Worm (Caenorhabditis elegans) whole organism, L1 larva: ENCODE results near the gene F59A1.15.

Experiments used
- C16A3.4 ChIP-seq: fragments of 150-350 bp; optimal IDR thresholded peaks from 2 replicates; lab custom pipeline; 2014; ENCODE audit warnings: missing biosample characterization, missing genetic modification characterization
- C34B4.2 ChIP-seq: sonication (generic microtip); optimal IDR thresholded peaks from 2 replicates; lab custom pipeline; 2017; ENCODE audit warnings: mild to moderate bottlenecking, missing genetic modification characterization, missing compliant biosample characterization
- F16B12.6 ChIP-seq: fragments of 150-350 bp; optimal IDR thresholded peaks from 2 replicates; lab custom pipeline; 2014; ENCODE audit warnings: missing biosample characterization, missing genetic modification characterization
- Y116A8C.19 ChIP-seq: sonication (generic microtip); optimal IDR thresholded peaks from 2 replicates; lab custom pipeline; 2016; ENCODE audit warnings: missing compliant biosample characterization, missing genetic modification characterization, borderline replicate concordance
- alr-1 ChIP-seq: fragments of 200-800 bp; sonication (Bioruptor generic); optimal IDR thresholded peaks from 2 replicates; lab custom pipeline; 2018; ENCODE audit warnings: borderline replicate concordance, mild to moderate bottlenecking, missing genetic modification characterization, missing compliant biosample characterization
- blmp-1 ChIP-seq: fragments of 150-350 bp; optimal IDR thresholded peaks from 2 replicates; lab custom pipeline; 2014; ENCODE audit warnings: missing biosample characterization, missing genetic modification characterization
- ceh-82 ChIP-seq, 3 experiments: fragments of 150-350 bp in 1 of 3; sonication (generic microtip) in 2 of 3; optimal IDR thresholded peaks; 2 replicates each; lab custom pipeline; 2014 to 2017; ENCODE audit warnings: missing biosample characterization in 3 of 3, missing genetic modification characterization in 3 of 3
- ceh-88 ChIP-seq: fragments of 200-800 bp; sonication (Bioruptor generic); IDR thresholded peaks from 2 replicates; pipeline ENCODE4 v1.3.6; 2022; ENCODE audit warnings: missing genetic modification characterization, missing compliant biosample characterization
- ces-1 ChIP-seq: fragments of 150-350 bp; optimal IDR thresholded peaks from 2 replicates; lab custom pipeline; 2014; ENCODE audit warnings: missing biosample characterization, missing genetic modification reagents, missing genetic modification characterization
- dsc-1 ChIP-seq: sonication (generic microtip); optimal IDR thresholded peaks from 2 replicates; lab custom pipeline; 2016; ENCODE audit warnings: mild to moderate bottlenecking, missing genetic modification characterization, missing compliant biosample characterization
- efl-3 ChIP-seq: fragments of 200-800 bp; sonication (Bioruptor generic); optimal IDR thresholded peaks from 2 replicates; lab custom pipeline; 2018; ENCODE audit warnings: mild to moderate bottlenecking, missing genetic modification characterization, missing compliant biosample characterization
- egl-13 ChIP-seq: sonication (generic microtip); optimal IDR thresholded peaks from 2 replicates; lab custom pipeline; 2016; ENCODE audit warnings: missing genotype, missing genetic modification reagents, missing genetic modification characterization, missing compliant biosample characterization
- elt-2 ChIP-seq: sonication (generic microtip); optimal IDR thresholded peaks from 2 replicates; lab custom pipeline; 2016; ENCODE audit warnings: missing genetic modification characterization, mild to moderate bottlenecking, inconsistent platforms, missing compliant biosample characterization, missing genetic modification reagents
- elt-3 ChIP-seq, 6 experiments: fragments of 150-350 bp in 1 of 6; sonication (generic microtip); optimal IDR thresholded peaks; 2 replicates each; lab custom pipeline; 2017 to 2018; ENCODE audit warnings: missing biosample characterization in 6 of 6, missing genetic modification characterization in 6 of 6, inconsistent platforms in 1 of 6
- ets-5 ChIP-seq: fragments of 200-800 bp; sonication (Bioruptor generic); IDR thresholded peaks from 2 replicates; pipeline ENCODE4 v1.3.6; 2022; ENCODE audit warnings: missing genetic modification characterization, missing compliant biosample characterization
- hlh-17 ChIP-seq: fragments of 200-800 bp; sonication (Bioruptor generic); optimal IDR thresholded peaks from 2 replicates; lab custom pipeline; 2018; ENCODE audit warnings: missing genetic modification characterization, mild to moderate bottlenecking, missing compliant biosample characterization, moderate library complexity, borderline replicate concordance
- irx-1 ChIP-seq: sonication (generic microtip); optimal IDR thresholded peaks from 2 replicates; lab custom pipeline; 2016; ENCODE audit warnings: missing genetic modification characterization, missing compliant biosample characterization
- isw-1 ChIP-seq: fragments of 200-800 bp; sonication (Bioruptor generic); IDR thresholded peaks from 2 replicates; pipeline ENCODE4 v1.3.6; 2022; ENCODE audit warnings: missing genetic modification characterization, missing compliant biosample characterization
- jun-1 ChIP-seq: fragments of 150-350 bp; optimal IDR thresholded peaks from 2 replicates; lab custom pipeline; 2014; ENCODE audit warnings: missing biosample characterization, missing genetic modification reagents, missing genetic modification characterization
- lin-14 ChIP-seq: fragments of 200-800 bp; sonication (Bioruptor generic); optimal IDR thresholded peaks from 2 replicates; lab custom pipeline; 2018; ENCODE audit warnings: mild to moderate bottlenecking, missing genetic modification characterization, moderate library complexity, missing compliant biosample characterization
- lin-35 ChIP-seq, 2 experiments: fragments of 150-350 bp; optimal IDR thresholded peaks; 2 replicates each; lab custom pipeline; 2014; ENCODE audit warnings: missing biosample characterization in 2 of 2, missing genetic modification characterization in 2 of 2, missing genetic modification reagents in 2 of 2
- lin-39 ChIP-seq: fragments of 150-350 bp; optimal IDR thresholded peaks from 2 replicates; lab custom pipeline; 2014; ENCODE audit warnings: missing biosample characterization, missing genetic modification reagents, missing genetic modification characterization
- lsy-2 ChIP-seq, 2 experiments: fragments of 150-350 bp; optimal IDR thresholded peaks; 2 replicates each; lab custom pipeline; 2014; ENCODE audit warnings: missing biosample characterization in 2 of 2, missing genetic modification characterization in 2 of 2
- mdl-1 ChIP-seq, 2 experiments: fragments of 150-350 bp; optimal IDR thresholded peaks; 2 replicates each; lab custom pipeline; 2014 to 2017; ENCODE audit warnings: missing biosample characterization in 2 of 2, missing genetic modification characterization in 2 of 2, inconsistent platforms in 1 of 2
- mep-1 ChIP-seq: fragments of 150-350 bp; optimal IDR thresholded peaks from 2 replicates; lab custom pipeline; 2014; ENCODE audit warnings: missing biosample characterization, missing genetic modification characterization
- nhr-11 ChIP-seq: fragments of 150-350 bp; optimal IDR thresholded peaks from 2 replicates; lab custom pipeline; 2014; ENCODE audit warnings: missing biosample characterization, missing genetic modification characterization
- nhr-19 ChIP-seq: fragments of 200-800 bp; sonication (Bioruptor generic); conservative IDR thresholded peaks from 2 replicates; pipeline ENCODE4 v1.3.6; 2022; ENCODE audit warnings: missing genetic modification characterization, missing compliant biosample characterization
- nhr-20 ChIP-seq: sonication (generic microtip); optimal IDR thresholded peaks from 2 replicates; lab custom pipeline; 2016; ENCODE audit warnings: mild to moderate bottlenecking, missing genetic modification characterization, missing compliant biosample characterization
- nhr-47 ChIP-seq: sonication (generic microtip); optimal IDR thresholded peaks from 2 replicates; lab custom pipeline; 2016; ENCODE audit warnings: mild to moderate bottlenecking, missing genetic modification characterization, moderate library complexity, missing compliant biosample characterization
- nhr-77 ChIP-seq: fragments of 150-350 bp; optimal IDR thresholded peaks from 2 replicates; lab custom pipeline; 2014; ENCODE audit warnings: missing biosample characterization, missing genetic modification characterization
- nhr-84 ChIP-seq: sonication (generic microtip); optimal IDR thresholded peaks from 2 replicates; lab custom pipeline; 2017; ENCODE audit warnings: missing biosample characterization, missing genetic modification characterization
- nhr-85 ChIP-seq: sonication (generic microtip); peaks from one replicate; lab custom pipeline; 2016; ENCODE audit warnings: missing genetic modification characterization, inconsistent platforms, missing compliant biosample characterization
- nhr-90 ChIP-seq: sonication (generic microtip); optimal IDR thresholded peaks from 2 replicates; lab custom pipeline; 2016; ENCODE audit warnings: mild to moderate bottlenecking, missing genetic modification characterization, missing compliant biosample characterization; ENCODE audit not compliant: poor library complexity
- pax-3 ChIP-seq: fragments of 200-800 bp; sonication (Bioruptor generic); optimal IDR thresholded peaks from 2 replicates; lab custom pipeline; 2018; ENCODE audit warnings: mild to moderate bottlenecking, missing genetic modification characterization, moderate library complexity, missing compliant biosample characterization
- pqm-1 ChIP-seq: sonication (generic microtip); optimal IDR thresholded peaks from 3 replicates; lab custom pipeline; 2017; ENCODE audit warnings: missing biosample characterization, missing genetic modification characterization
- rnt-1 ChIP-seq: sonication (generic microtip); optimal IDR thresholded peaks from 2 replicates; lab custom pipeline; 2016; ENCODE audit warnings: mild to moderate bottlenecking, missing genetic modification characterization, moderate library complexity, missing compliant biosample characterization
- sup-37 ChIP-seq: fragments of 200-800 bp; sonication (Bioruptor generic); optimal IDR thresholded peaks from 2 replicates; lab custom pipeline; 2018; ENCODE audit warnings: mild to moderate bottlenecking, missing genetic modification characterization, missing compliant biosample characterization
- swsn-7 ChIP-seq: sonication (generic microtip); optimal IDR thresholded peaks from 2 replicates; lab custom pipeline; 2016; ENCODE audit warnings: missing genetic modification characterization, missing compliant biosample characterization
- unc-62 ChIP-seq: fragments of 150-350 bp; optimal IDR thresholded peaks from 2 replicates; lab custom pipeline; 2014; ENCODE audit warnings: missing biosample characterization, missing genetic modification reagents, missing genetic modification characterization
- vab-15 ChIP-seq: sonication (generic microtip); optimal IDR thresholded peaks from 2 replicates; lab custom pipeline; 2017; ENCODE audit warnings: missing genotype, mild to moderate bottlenecking, missing genetic modification characterization, missing compliant biosample characterization
- xbp-1 ChIP-seq: sonication (generic microtip); optimal IDR thresholded peaks from 2 replicates; lab custom pipeline; 2016; ENCODE audit warnings: missing genetic modification characterization, missing compliant biosample characterization
- zag-1 ChIP-seq: fragments of 150-350 bp; optimal IDR thresholded peaks from 2 replicates; lab custom pipeline; 2014; ENCODE audit warnings: missing biosample characterization, missing genetic modification characterization
- zip-4 ChIP-seq: fragments of 200-800 bp; sonication (Bioruptor generic); optimal IDR thresholded peaks from 2 replicates; lab custom pipeline; 2018; ENCODE audit warnings: mild to moderate bottlenecking, missing genetic modification characterization, moderate library complexity, missing compliant biosample characterization
- ztf-11 ChIP-seq, 2 experiments: sonication (generic microtip); optimal IDR thresholded peaks; 2 replicates each; lab custom pipeline; 2016 to 2017; ENCODE audit warnings: missing genetic modification characterization in 2 of 2, missing biosample characterization in 1 of 2, missing compliant biosample characterization in 1 of 2
- ztf-4 ChIP-seq: fragments of 150-350 bp; optimal IDR thresholded peaks from 2 replicates; lab custom pipeline; 2014; ENCODE audit warnings: missing biosample characterization, missing genetic modification characterization

Gene F59A1.15

DNA sequence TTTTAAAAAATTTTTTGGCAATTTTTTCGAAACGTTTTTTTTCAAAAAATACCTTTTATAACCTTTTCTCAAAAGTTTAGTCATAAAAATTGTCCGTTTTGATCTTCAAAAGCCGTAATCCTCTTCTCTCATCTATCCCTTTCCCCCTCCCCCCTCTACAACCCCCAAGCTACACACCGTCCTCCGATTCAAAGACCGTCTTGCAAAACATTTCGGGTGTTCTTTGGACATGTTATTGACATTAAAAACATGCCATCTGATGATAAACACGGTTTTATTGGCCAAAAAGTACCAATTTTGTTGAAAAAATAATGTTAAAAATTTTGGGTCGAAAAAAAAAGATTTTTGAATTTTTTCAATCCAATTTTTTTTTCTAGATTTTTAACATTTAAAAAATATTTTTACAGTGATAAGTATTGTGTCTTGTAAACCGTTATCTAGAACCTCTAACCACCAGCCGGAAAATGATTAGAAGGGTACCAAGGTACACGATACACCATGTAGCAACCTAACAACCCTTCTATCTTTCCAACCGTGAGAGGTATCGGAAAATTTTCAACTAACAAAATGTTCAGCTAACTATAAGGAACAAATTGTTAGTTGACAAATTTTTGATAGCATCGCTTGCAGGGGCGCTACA, 39.6 kb upstream of the F59A1.15 start:
- TF ChIP-seq lin-14 (GFP tag; lab: Kevin White, UChicago): peak; percentile 19
- peak; percentile 17 for TF ChIP-seq nhr-20
- peak in 1 of 2 experiments; percentile 9 for TF ChIP-seq mdl-1 (tag; optimal IDR thresholded peaks at IDR 0.05; lab: Kevin White, UChicago)
- TF ChIP-seq dsc-1 (tag; lab: Kevin White, UChicago): no peak
- no peak for TF ChIP-seq C16A3.4 (tag; lab: Kevin White, UChicago)
- TF ChIP-seq nhr-11 (tag; lab: Kevin White, UChicago): no peak
- peak; percentile 76 for TF ChIP-seq nhr-85 (tag; lab: Kevin White, UChicago)
- peak; percentile 49 for TF ChIP-seq blmp-1 (tag; lab: Kevin White, UChicago)
- peak; percentile 17 for TF ChIP-seq elt-2 (tag; lab: Kevin White, UChicago)
- TF ChIP-seq elt-3 (tag; optimal IDR thresholded peaks at IDR 0.05; lab: Kevin White, UChicago): peak in 2 of 6 experiments; percentile 4 to 19
- peak; percentile 73 for TF ChIP-seq nhr-19 (GFP tag; lab: Robert Waterston, UW)
- TF ChIP-seq, all 84 proteins: peak for 8

DNA sequence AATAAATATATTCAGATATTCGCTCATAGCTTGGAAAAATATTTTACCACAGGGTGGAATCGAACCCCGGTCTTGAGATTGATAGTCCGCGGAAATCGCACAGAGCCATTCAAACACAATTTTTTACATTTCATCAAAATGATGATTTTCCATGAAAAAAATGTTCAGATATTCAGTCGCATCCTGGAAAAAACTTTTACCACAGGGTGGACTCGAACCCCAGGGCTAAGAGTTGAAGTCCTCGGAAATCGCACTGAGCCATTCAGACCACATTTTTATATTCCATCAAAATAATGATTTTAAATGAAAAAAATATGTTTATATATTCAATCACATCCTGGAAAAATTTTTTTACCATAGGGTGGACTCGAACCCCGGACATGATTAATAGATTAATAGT, 38.9 kb upstream of the F59A1.15 start:
- TF ChIP-seq C34B4.2 (tag; lab: Kevin White, UChicago): no peak
- TF ChIP-seq elt-3 (tag; optimal IDR thresholded peaks at IDR 0.05; lab: Kevin White, UChicago): no peak
- TF ChIP-seq zag-1 (tag; lab: Kevin White, UChicago): no peak
- no peak for TF ChIP-seq nhr-77 (tag; lab: Kevin White, UChicago)
- TF ChIP-seq ces-1: no peak
- no peak for TF ChIP-seq lin-14 (GFP tag; lab: Kevin White, UChicago)
- TF ChIP-seq rnt-1 (tag; lab: Kevin White, UChicago): no peak
- no peak for TF ChIP-seq vab-15 (tag; lab: Kevin White, UChicago)
- no peak for TF ChIP-seq efl-3 (GFP tag; lab: Kevin White, UChicago)
- TF ChIP-seq nhr-84: no peak
- TF ChIP-seq xbp-1: no peak
- no peak for TF ChIP-seq ztf-11 (tag; optimal IDR thresholded peaks at IDR 0.05; lab: Kevin White, UChicago)
- TF ChIP-seq alr-1: no peak
- no peak for TF ChIP-seq F16B12.6 (tag; lab: Kevin White, UChicago)
- no peak for TF ChIP-seq ceh-88 (GFP tag; lab: Robert Waterston, UW)
- no peak for TF ChIP-seq lin-39 (tag; lab: Kevin White, UChicago)
- no peak for TF ChIP-seq irx-1 (tag; lab: Kevin White, UChicago)
- no peak for TF ChIP-seq nhr-47

DNA sequence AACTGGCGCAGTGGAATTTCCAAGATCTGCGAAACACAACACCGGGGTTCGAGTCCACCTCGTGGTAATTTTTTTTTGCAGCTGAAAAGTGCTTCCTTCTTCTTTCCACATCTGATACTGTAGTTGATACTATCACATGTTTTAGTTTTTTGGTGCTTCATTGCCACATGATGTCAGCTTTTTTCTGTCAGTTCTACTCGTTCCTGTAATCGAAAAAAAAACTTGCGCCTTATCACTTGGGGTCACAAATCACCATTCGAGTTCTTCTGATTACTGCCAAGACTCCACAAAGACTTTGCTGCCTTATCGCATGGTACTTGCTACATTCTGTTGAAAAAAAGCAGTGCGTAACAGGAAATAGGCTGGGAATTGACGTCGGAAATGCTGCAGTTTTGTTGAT, 38.0 kb upstream of the F59A1.15 start:
- TF ChIP-seq lsy-2 (tag; optimal IDR thresholded peaks at IDR 0.05; lab: Kevin White, UChicago) (peak in 1 of 2 experiments; percentile 0), egl-13 (tag; lab: Kevin White, UChicago) (no peak), lin-35 (GFP tag; optimal IDR thresholded peaks at IDR 0.05; lab: Kevin White, UChicago) (peak in 1 of 2 experiments; percentile 46), nhr-90 (peak; percentile 5), pqm-1 (tag; lab: Kevin White, UChicago) (peak; percentile 95), nhr-20 (peak; percentile 45), elt-2 (tag; lab: Kevin White, UChicago) (peak; percentile 98), nhr-19 (GFP tag; lab: Robert Waterston, UW) (peak; percentile 18; the same call in 1 of the 2 replicates), jun-1 (tag; lab: Kevin White, UChicago) (peak; percentile 50), Y116A8C.19 (tag; lab: Kevin White, UChicago) (no peak), hlh-17 (no peak)
- TF ChIP-seq, all 84 proteins: peak for 8

DNA sequence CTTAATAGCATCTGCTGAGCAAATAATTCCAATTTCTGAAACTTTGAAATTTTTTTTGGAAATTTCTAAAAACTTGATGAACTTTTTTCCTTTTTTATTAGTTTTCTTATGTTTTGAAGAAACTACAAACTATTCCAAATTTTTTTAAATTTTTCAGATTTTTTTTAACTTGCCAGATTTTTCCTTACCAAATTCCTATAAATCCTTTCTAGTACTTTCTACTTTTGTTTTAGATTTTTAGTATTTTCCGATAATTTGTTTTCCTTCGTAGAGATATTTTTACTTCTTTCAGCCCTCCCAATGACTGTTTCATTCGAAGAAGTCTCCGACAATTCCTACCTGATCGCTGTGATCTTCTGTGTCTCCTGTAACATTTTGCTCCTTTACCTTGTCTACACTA, 35.0 kb upstream of the F59A1.15 start, which contains the start of gene str-77:
TSS of gene str-77 (plus strand) at position 301 of the 400 bp plus-strand sequence.
- TF ChIP-seq unc-62 (GFP tag; lab: Kevin White, UChicago): no peak
- TF ChIP-seq ets-5 (GFP tag; lab: Robert Waterston, UW): no peak
- no peak for TF ChIP-seq isw-1 (GFP tag; lab: Robert Waterston, UW)
- TF ChIP-seq zip-4: no peak
- TF ChIP-seq swsn-7: no peak
- TF ChIP-seq zag-1 (tag; lab: Kevin White, UChicago): no peak
- TF ChIP-seq ceh-88 (GFP tag; lab: Robert Waterston, UW): no peak
- TF ChIP-seq sup-37 (GFP tag; lab: Kevin White, UChicago): no peak
- no peak for TF ChIP-seq ceh-82 (tag; optimal IDR thresholded peaks at IDR 0.05; lab: Kevin White, UChicago)
- no peak for TF ChIP-seq lin-14 (GFP tag; lab: Kevin White, UChicago)
- no peak for TF ChIP-seq ztf-4 (tag; lab: Kevin White, UChicago)
- TF ChIP-seq hlh-17: no peak
- TF ChIP-seq pax-3: no peak
- no peak for TF ChIP-seq mep-1
